Fruit fly (Drosophila melanogaster): ENCODE data around the gene CG31769.

dm6 chr2L:14146368-14146767 is 35.8 kb upstream of the CG31769 start:
- TF ChIP-seq CG6813 (GFP tag; optimal IDR thresholded peaks at IDR 0.05) (no peak), Hr78 (GFP tag; optimal IDR thresholded peaks at IDR 0.05) (no peak), H2.0 (GFP tag; IDR thresholded peaks at IDR 0.05) (no peak), CG3847 (GFP tag; IDR thresholded peaks at IDR 0.05) (no peak), nmo (GFP tag; optimal IDR thresholded peaks at IDR 0.05) (no peak), so (GFP tag; IDR thresholded peaks at IDR 0.05) (no peak), Sry-β (GFP tag; optimal IDR thresholded peaks at IDR 0.05) (no peak)

Measured in whole organism, embryonic.